Worm (Caenorhabditis elegans) whole organism, L3 larva: ENCODE results near the gene C55A6.3.
"Not testable (repeated sequence)": the region's sequence is repeated elsewhere in the genome, so short reads cannot be mapped to it uniquely, and the experiment has no call there.

Experiments
- R02D3.7 ChIP-seq: fragments of 150-350 bp; optimal IDR thresholded peaks from 2 replicates; lab custom pipeline; 2014; ENCODE audit warnings: missing biosample characterization, missing genetic modification characterization
- ceh-28 ChIP-seq: fragments of 150-350 bp; optimal IDR thresholded peaks from 2 replicates; lab custom pipeline; 2014; ENCODE audit warnings: missing biosample characterization, missing genetic modification reagents, missing genetic modification characterization
- ceh-82 ChIP-seq: fragments of 150-350 bp; optimal IDR thresholded peaks from 2 replicates; lab custom pipeline; 2014; ENCODE audit warnings: missing biosample characterization, missing genetic modification characterization
- ceh-9 ChIP-seq: sonication (generic microtip); optimal IDR thresholded peaks from 2 replicates; lab custom pipeline; 2018; ENCODE audit warnings: missing biosample characterization, missing genetic modification characterization
- daf-12 ChIP-seq: fragments of 150-350 bp; optimal IDR thresholded peaks from 2 replicates; lab custom pipeline; 2014; ENCODE audit warnings: missing biosample characterization, missing genetic modification reagents, missing genetic modification characterization
- egl-27 ChIP-seq: sonication (generic microtip); optimal IDR thresholded peaks from 4 replicates; lab custom pipeline; 2017; ENCODE audit warnings: missing biosample characterization, missing genetic modification reagents, missing genetic modification characterization
- egl-5 ChIP-seq: fragments of 150-350 bp; optimal IDR thresholded peaks from 2 replicates; lab custom pipeline; 2017; ENCODE audit warnings: missing biosample characterization, missing genetic modification reagents, missing genetic modification characterization, inconsistent platforms
- elt-1 ChIP-seq: fragments of 150-350 bp; optimal IDR thresholded peaks from 2 replicates; lab custom pipeline; 2014; ENCODE audit warnings: missing biosample characterization, missing genetic modification characterization
- elt-2 ChIP-seq: sonication (generic microtip); optimal IDR thresholded peaks from 2 replicates; lab custom pipeline; 2016; ENCODE audit warnings: missing genetic modification reagents, mild to moderate bottlenecking, missing genetic modification characterization, missing compliant biosample characterization
- elt-3 ChIP-seq, 3 experiments: fragments of 150-350 bp in 1 of 3; sonication (generic microtip) in 2 of 3; optimal IDR thresholded peaks; 2 replicates in 2 of 3; 4 replicates in 1 of 3; lab custom pipeline; 2014 to 2017; ENCODE audit warnings: missing biosample characterization in 3 of 3, missing genetic modification characterization in 3 of 3
- fkh-10 ChIP-seq: sonication (generic microtip); optimal IDR thresholded peaks from 2 replicates; lab custom pipeline; 2017; ENCODE audit warnings: missing biosample characterization, missing genetic modification reagents, missing genetic modification characterization
- fos-1 ChIP-seq: fragments of 150-350 bp; optimal IDR thresholded peaks from 2 replicates; lab custom pipeline; 2014; ENCODE audit warnings: missing biosample characterization, missing genetic modification characterization
- hmg-11 ChIP-seq: sonication (generic microtip); optimal IDR thresholded peaks from 2 replicates; lab custom pipeline; 2016; ENCODE audit warnings: missing genetic modification characterization, missing compliant biosample characterization
- jun-1 ChIP-seq: fragments of 150-350 bp; optimal IDR thresholded peaks from 2 replicates; lab custom pipeline; 2014; ENCODE audit warnings: missing biosample characterization, missing genetic modification reagents, missing genetic modification characterization
- lin-39 ChIP-seq: fragments of 150-350 bp; optimal IDR thresholded peaks from 2 replicates; lab custom pipeline; 2018; ENCODE audit warnings: missing biosample characterization, missing genetic modification reagents, missing genetic modification characterization
- lsy-12 ChIP-seq: sonication (generic microtip); optimal IDR thresholded peaks from 2 replicates; lab custom pipeline; 2016; ENCODE audit warnings: mild to moderate bottlenecking, missing genetic modification characterization, missing compliant biosample characterization
- mdl-1 ChIP-seq: fragments of 150-350 bp; optimal IDR thresholded peaks from 2 replicates; lab custom pipeline; 2014; ENCODE audit warnings: missing biosample characterization, missing genetic modification characterization
- mml-1 ChIP-seq: fragments of 150-350 bp; sonication (generic microtip); optimal IDR thresholded peaks from 3 replicates; lab custom pipeline; 2014; ENCODE audit warnings: missing biosample characterization, missing genetic modification characterization
- nhr-12 ChIP-seq: fragments of 150-350 bp; optimal IDR thresholded peaks from 2 replicates; lab custom pipeline; 2014; ENCODE audit warnings: missing biosample characterization, missing genetic modification characterization
- nhr-23 ChIP-seq: fragments of 150-350 bp; optimal IDR thresholded peaks from 2 replicates; lab custom pipeline; 2014; ENCODE audit warnings: missing biosample characterization, missing genetic modification reagents, missing genetic modification characterization
- nhr-237 ChIP-seq: fragments of 150-350 bp; optimal IDR thresholded peaks from 2 replicates; lab custom pipeline; 2014; ENCODE audit warnings: missing biosample characterization, missing genetic modification characterization
- nhr-76 ChIP-seq: fragments of 150-350 bp; sonication (generic microtip); optimal IDR thresholded peaks from 5 replicates; lab custom pipeline; 2014; ENCODE audit warnings: missing biosample characterization, missing genetic modification characterization
- pha-4 ChIP-seq: fragments of 150-350 bp; optimal IDR thresholded peaks from 2 replicates; lab custom pipeline; 2014; ENCODE audit warnings: missing biosample characterization, missing genetic modification reagents, missing genetic modification characterization
- skn-1 ChIP-seq: fragments of 150-350 bp; optimal IDR thresholded peaks from 2 replicates; lab custom pipeline; 2014; ENCODE audit warnings: missing biosample characterization, missing genetic modification characterization
- snpc-4 ChIP-seq: fragments of 150-350 bp; optimal IDR thresholded peaks from 2 replicates; lab custom pipeline; 2014; ENCODE audit warnings: missing biosample characterization, missing genetic modification characterization
- tbx-2 ChIP-seq: sonication (generic microtip); optimal IDR thresholded peaks from 2 replicates; lab custom pipeline; 2016; ENCODE audit warnings: mild to moderate bottlenecking, missing genetic modification characterization, missing compliant biosample characterization
- unc-39 ChIP-seq: sonication (generic microtip); optimal IDR thresholded peaks from 4 replicates; lab custom pipeline; 2017; ENCODE audit warnings: missing biosample characterization, missing genetic modification characterization
- zag-1 ChIP-seq: fragments of 150-350 bp; optimal IDR thresholded peaks from 2 replicates; lab custom pipeline; 2014; ENCODE audit warnings: missing biosample characterization, missing genetic modification characterization
- ztf-11 ChIP-seq: fragments of 150-350 bp; optimal IDR thresholded peaks from 2 replicates; lab custom pipeline; 2014; ENCODE audit warnings: missing biosample characterization, missing genetic modification characterization
- ztf-4 ChIP-seq: fragments of 150-350 bp; optimal IDR thresholded peaks from 2 replicates; lab custom pipeline; 2014; ENCODE audit warnings: missing biosample characterization, missing genetic modification characterization

Gene C55A6.3

DNA sequence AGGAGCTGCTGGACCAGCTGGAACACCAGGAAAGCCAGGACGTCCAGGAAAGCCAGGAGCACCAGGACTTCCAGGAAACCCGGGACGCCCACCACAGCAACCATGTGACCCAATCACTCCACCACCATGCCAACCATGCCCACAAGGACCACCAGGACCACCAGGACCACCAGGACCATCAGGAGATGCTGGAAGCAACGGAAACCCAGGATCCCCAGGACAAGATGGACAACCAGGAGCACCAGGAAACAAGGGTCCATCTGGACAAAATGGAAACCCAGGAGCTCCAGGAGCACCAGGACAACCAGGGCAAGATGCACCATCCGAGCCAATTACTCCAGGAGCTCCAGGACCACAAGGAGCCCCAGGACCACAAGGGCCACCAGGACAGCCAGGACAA lies 28.9 kb downstream of the C55A6.3 start:
- TF ChIP-seq mml-1 (tag; lab: Kevin White, UChicago), result no peak
- no peak for TF ChIP-seq fos-1 (tag; lab: Kevin White, UChicago)

DNA sequence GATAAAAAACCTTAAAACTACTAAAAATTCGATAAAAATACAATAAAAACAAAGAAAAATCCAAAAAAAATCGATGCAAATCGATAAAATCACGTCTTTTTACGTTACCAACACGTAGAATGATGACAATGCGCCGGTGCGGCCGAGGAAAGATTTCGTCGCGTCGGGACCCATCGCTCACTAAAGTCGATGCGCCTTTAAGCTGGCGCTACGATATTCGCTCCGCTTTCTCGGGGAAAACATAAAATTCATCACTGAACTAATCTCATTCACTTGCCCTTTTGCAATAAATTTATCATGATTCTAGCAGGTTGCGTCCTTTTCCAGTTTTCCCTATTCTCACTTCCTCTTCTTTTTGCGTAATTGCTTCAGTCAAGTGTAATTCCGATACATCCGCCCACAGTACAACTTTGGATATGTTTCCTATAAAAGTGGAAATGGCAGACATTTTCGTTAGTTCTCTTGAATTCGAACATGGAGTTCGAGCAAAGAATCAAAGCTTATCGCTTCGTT lies 29.7 kb downstream of the C55A6.3 start, which contains the start of gene col-157:
col-157 (plus strand) TSS at position 463 of the 513 bp plus-strand sequence.
- TF ChIP-seq elt-3 (tag; optimal IDR thresholded peaks at IDR 0.05; lab: Kevin White, UChicago); R02D3.7 (tag; lab: Kevin White, UChicago); nhr-12: not testable (repeated sequence)
- TF ChIP-seq, all 47 proteins: peak for 0; not testable (repeated sequence) for 47

DNA sequence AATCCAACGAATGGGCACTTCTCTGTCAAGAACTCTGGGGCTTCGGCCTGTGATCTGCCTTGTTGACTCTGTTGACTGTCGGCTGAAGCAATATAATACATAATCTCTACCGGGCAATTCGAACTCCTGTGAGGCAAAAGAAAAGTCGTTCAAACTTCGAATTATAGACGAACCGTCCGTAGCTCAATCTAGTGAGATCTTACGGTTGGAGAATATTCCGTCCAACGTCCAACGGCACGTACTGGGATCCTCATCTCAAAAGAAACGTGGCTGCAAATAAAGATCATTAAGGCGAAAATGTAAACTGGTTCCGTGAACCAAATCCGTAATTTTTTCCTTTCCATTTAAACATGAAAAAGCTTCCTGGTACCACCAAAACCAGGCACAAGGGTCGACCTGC lies 32.6 kb downstream of the C55A6.3 start, which contains the start of gene T11F9.14:
T11F9.14 (minus strand) TSS at position 101 of the 400 bp plus-strand sequence.
- not testable (repeated sequence) for TF ChIP-seq elt-1; fkh-10 (GFP tag; lab: Kevin White, UChicago); skn-1 (tag; lab: Kevin White, UChicago)
- TF ChIP-seq, all 47 proteins: peak for 0; not testable (repeated sequence) for 47

DNA sequence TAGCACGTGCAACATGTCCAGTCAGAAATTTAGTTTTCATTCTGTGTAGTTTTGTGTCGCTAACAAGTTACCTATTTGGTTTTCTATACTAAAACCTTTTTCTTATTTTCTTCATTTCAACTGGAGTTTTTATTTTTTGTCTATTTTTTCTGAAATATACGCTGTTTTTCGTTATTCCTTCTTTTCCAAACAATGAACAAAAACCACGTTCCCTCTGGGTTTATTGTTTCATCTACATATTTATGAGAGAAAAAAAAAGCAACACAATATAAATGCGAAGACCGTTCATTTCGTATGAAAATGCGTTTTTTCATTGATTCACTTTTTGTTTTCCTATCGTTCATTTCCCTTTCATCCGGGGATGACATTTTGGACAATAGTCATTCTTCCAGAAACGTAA lies 33.9 kb downstream of the C55A6.3 start, which contains the start of gene T11F9.22:
T11F9.22 (plus strand) TSS at position 301 of the 400 bp plus-strand sequence.
- no peak for TF ChIP-seq fos-1 (tag; lab: Kevin White, UChicago)
- TF ChIP-seq elt-3 (tag; optimal IDR thresholded peaks at IDR 0.05; lab: Kevin White, UChicago), result no peak
- TF ChIP-seq lsy-12 (tag; lab: Kevin White, UChicago), result no peak
- TF ChIP-seq egl-5, result no peak
- no peak for TF ChIP-seq nhr-237 (tag; lab: Kevin White, UChicago)
- TF ChIP-seq elt-2 (tag; lab: Kevin White, UChicago), result no peak
- TF ChIP-seq mml-1 (tag; lab: Kevin White, UChicago), result no peak
- TF ChIP-seq ceh-82, result no peak
- TF ChIP-seq lin-39, result no peak
- no peak for TF ChIP-seq egl-27 (tag; lab: Kevin White, UChicago)
- no peak for TF ChIP-seq nhr-76
- TF ChIP-seq nhr-12, result no peak

DNA sequence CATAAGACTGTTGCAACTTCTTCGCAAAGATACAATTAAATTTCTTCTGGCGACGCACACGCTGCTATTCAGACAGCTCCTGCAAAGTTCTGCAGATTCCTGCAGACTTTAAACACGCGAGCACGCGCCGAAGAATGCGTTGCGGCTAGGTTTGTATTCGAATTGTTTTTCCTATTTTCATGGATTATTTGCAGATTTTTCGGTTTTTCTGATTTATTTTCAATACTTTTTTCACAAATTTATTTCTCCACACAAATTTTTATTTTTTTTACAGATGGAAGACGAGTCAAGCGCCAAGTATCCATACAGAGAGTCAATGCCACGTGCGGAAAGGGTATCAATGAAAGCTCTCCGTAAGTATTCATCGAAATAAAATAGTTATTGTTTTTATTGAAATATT lies 37.7 kb downstream of the C55A6.3 start, which contains the start of gene T11F9.7:
T11F9.7 (plus strand) TSS at position 301 of the 400 bp plus-strand sequence.
- TF ChIP-seq ceh-28, mml-1, snpc-4 (tag; lab: Kevin White, UChicago): not testable (repeated sequence)
- TF ChIP-seq, all 47 proteins: peak for 0; not testable (repeated sequence) for 47

DNA sequence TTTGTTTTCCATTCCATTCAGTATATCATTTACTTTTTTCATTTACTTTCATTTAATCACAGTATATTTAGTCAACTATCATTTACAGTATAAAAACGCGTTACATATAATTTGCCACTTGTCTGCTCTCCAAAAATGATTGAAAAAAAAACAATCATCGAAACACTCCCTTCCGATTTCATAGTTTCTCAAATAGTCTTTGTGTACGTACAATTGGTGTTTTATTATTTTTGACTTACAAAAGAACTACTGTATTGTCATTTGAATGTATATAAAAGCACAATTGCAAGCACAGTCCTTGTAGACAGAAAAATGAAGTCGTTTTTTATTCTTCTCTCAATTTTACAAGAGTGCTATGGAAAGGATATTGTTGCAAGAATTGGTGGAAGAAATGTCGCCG lies 38.9 kb downstream of the C55A6.3 start, which contains the start of gene nas-22:
nas-22 (plus strand) TSS at position 301 of the 400 bp plus-strand sequence.
- no peak for TF ChIP-seq ztf-11 (tag; lab: Kevin White, UChicago)
- no peak for TF ChIP-seq mdl-1
- no peak for TF ChIP-seq ceh-9
- no peak for TF ChIP-seq tbx-2 (tag; lab: Kevin White, UChicago)
- TF ChIP-seq R02D3.7 (tag; lab: Kevin White, UChicago), result no peak
- no peak for TF ChIP-seq fkh-10 (GFP tag; lab: Kevin White, UChicago)
- no peak for TF ChIP-seq ztf-4 (tag; lab: Kevin White, UChicago)
- no peak for TF ChIP-seq jun-1 (tag; lab: Kevin White, UChicago)
- no peak for TF ChIP-seq nhr-23
- TF ChIP-seq unc-39, result no peak
- TF ChIP-seq pha-4 (tag; lab: Kevin White, UChicago), result no peak
- TF ChIP-seq nhr-76, result no peak
- no peak for TF ChIP-seq zag-1
- TF ChIP-seq elt-2 (tag; lab: Kevin White, UChicago), result no peak
- no peak for TF ChIP-seq elt-1
- TF ChIP-seq hmg-11 (tag; lab: Kevin White, UChicago), result no peak
- no peak for TF ChIP-seq daf-12 (tag; lab: Kevin White, UChicago)
- no peak for TF ChIP-seq skn-1 (tag; lab: Kevin White, UChicago)
